Worm (Caenorhabditis elegans) whole organism, late embryonic: Measurements from ENCODE around the gene C29H12.2.

Source experiments
- fax-1 ChIP-seq: sonication (generic microtip); optimal IDR thresholded peaks from 2 replicates; lab custom pipeline; 2016; ENCODE audit warnings: missing genotype, missing genetic modification characterization, missing compliant biosample characterization
- hlh-8 ChIP-seq: sonication (generic microtip); optimal IDR thresholded peaks from 2 replicates; lab custom pipeline; 2016; ENCODE audit warnings: missing genotype, missing genetic modification characterization, missing compliant biosample characterization
- pqm-1 ChIP-seq: sonication (generic microtip); optimal IDR thresholded peaks from 2 replicates; lab custom pipeline; 2016; ENCODE audit warnings: missing genetic modification characterization, missing compliant biosample characterization
- unc-86 ChIP-seq: sonication (generic microtip); optimal IDR thresholded peaks from 2 replicates; lab custom pipeline; 2016; ENCODE audit warnings: missing genetic modification characterization, missing compliant biosample characterization

- TF ChIP-seq hlh-8 (tag; lab: Kevin White, UChicago) = no peak
- TF ChIP-seq pqm-1 (tag; lab: Kevin White, UChicago) = no peak
- TF ChIP-seq unc-86 (tag; lab: Kevin White, UChicago) = no peak
- TF ChIP-seq fax-1 (tag; lab: Kevin White, UChicago) = no peak
Measured at ce11 chrII:6171228-6171627, 47.6 kb downstream of the C29H12.2 start, which contains the start of gene F40H3.3.
